Fruit fly (Drosophila melanogaster) whole organism, embryonic: ENCODE measurements around the gene Tpr2.
A peak's percentile ranks its signal among the peaks of the same experiment; 100 is the strongest.

Source experiments
- Aef1 ChIP-seq: fragments of 200-800 bp; sonication (Bioruptor generic); IDR thresholded peaks from 3 replicates; pipeline ENCODE4 v1.3.6; 2022; ENCODE audit warnings: missing biosample characterization, missing genetic modification characterization
- Asciz ChIP-seq: fragments of 200-800 bp; sonication (Bioruptor generic); optimal IDR thresholded peaks from 2 replicates; lab custom pipeline; 2017; ENCODE audit warnings: missing biosample characterization, mild to moderate bottlenecking, missing genetic modification characterization, missing genetic modification reagents
- B-H2 ChIP-seq: fragments of 200-800 bp; sonication (Bioruptor generic); optimal IDR thresholded peaks from 2 replicates; lab custom pipeline; 2018; ENCODE audit warnings: missing biosample characterization, mild to moderate bottlenecking, missing genetic modification characterization
- CG10321 ChIP-seq: fragments of 200-800 bp; sonication (Bioruptor generic); IDR thresholded peaks from 2 replicates; pipeline ENCODE4 v1.3.6; 2022; ENCODE audit warnings: missing biosample characterization, missing genetic modification characterization
- CG12071 ChIP-seq: fragments of 200-800 bp; sonication (Bioruptor generic); optimal IDR thresholded peaks from 3 replicates; lab custom pipeline; 2018; ENCODE audit warnings: missing biosample characterization, mild to moderate bottlenecking, missing genetic modification characterization
- CG12155 ChIP-seq: fragments of 200-800 bp; sonication (Bioruptor generic); optimal IDR thresholded peaks from 3 replicates; lab custom pipeline; 2016; ENCODE audit warnings: missing biosample characterization, missing genetic modification characterization
- CG13424 ChIP-seq: fragments of 200-800 bp; sonication (Bioruptor generic); optimal IDR thresholded peaks from 2 replicates; lab custom pipeline; 2019; ENCODE audit warnings: missing biosample characterization, mild to moderate bottlenecking, missing genetic modification characterization, moderate library complexity
- CG13894 ChIP-seq: fragments of 200-800 bp; sonication (Bioruptor generic); optimal IDR thresholded peaks from 3 replicates; lab custom pipeline; 2018; ENCODE audit warnings: missing biosample characterization, mild to moderate bottlenecking, missing genetic modification characterization, moderate library complexity
- CG14860 ChIP-seq: fragments of 200-800 bp; sonication (Bioruptor generic); IDR thresholded peaks from 3 replicates; pipeline ENCODE4 v1.3.6; 2022; ENCODE audit warnings: missing biosample characterization, missing genetic modification characterization; ENCODE audit not compliant: partially characterized antibody
- CG17568 ChIP-seq: fragments of 200-800 bp; sonication (Bioruptor generic); optimal IDR thresholded peaks from 2 replicates; lab custom pipeline; 2018; ENCODE audit warnings: missing biosample characterization, mild to moderate bottlenecking, missing genetic modification characterization, moderate library complexity
- CG30020 ChIP-seq: fragments of 200-800 bp; optimal IDR thresholded peaks from 2 replicates; lab custom pipeline; 2019; ENCODE audit warnings: missing biosample characterization, mild to moderate bottlenecking, missing genetic modification characterization, moderate library complexity
- CG30403 ChIP-seq: fragments of 200-800 bp; sonication (Bioruptor generic); optimal IDR thresholded peaks from 3 replicates; lab custom pipeline; 2016; ENCODE audit warnings: missing biosample characterization, missing genetic modification characterization
- CG31441 ChIP-seq: fragments of 200-800 bp; sonication (Bioruptor generic); IDR thresholded peaks from 2 replicates; pipeline ENCODE4 v1.3.6; 2022; ENCODE audit warnings: missing biosample characterization, missing genetic modification characterization
- CG4360 ChIP-seq: fragments of 200-800 bp; sonication (Bioruptor generic); IDR thresholded peaks from 2 replicates; pipeline ENCODE4 v1.3.6; 2022; ENCODE audit warnings: missing biosample characterization, missing genetic modification characterization
- CG4854 ChIP-seq: fragments of 200-800 bp; sonication (Bioruptor generic); optimal IDR thresholded peaks from 2 replicates; lab custom pipeline; 2016; ENCODE audit warnings: missing biosample characterization, missing genetic modification characterization, inconsistent platforms
- CG6854 ChIP-seq: fragments of 200-800 bp; sonication (Bioruptor generic); optimal IDR thresholded peaks from 3 replicates; lab custom pipeline; 2017; ENCODE audit warnings: missing biosample characterization, mild to moderate bottlenecking, missing genetic modification characterization
- CG7839 ChIP-seq: fragments of 200-800 bp; sonication (Bioruptor generic); optimal IDR thresholded peaks from 3 replicates; lab custom pipeline; 2018; ENCODE audit warnings: missing biosample characterization, mild to moderate bottlenecking, missing genetic modification characterization, moderate library complexity
- CG8359 ChIP-seq: fragments of 200-800 bp; sonication (Bioruptor generic); optimal IDR thresholded peaks from 2 replicates; lab custom pipeline; 2017; ENCODE audit warnings: missing biosample characterization, mild to moderate bottlenecking, missing genetic modification characterization, borderline replicate concordance
- CG9609 ChIP-seq: fragments of 200-800 bp; sonication (Bioruptor generic); optimal IDR thresholded peaks from 3 replicates; lab custom pipeline; 2016; ENCODE audit warnings: missing biosample characterization, missing genetic modification characterization
- Deaf1 ChIP-seq: fragments of 200-800 bp; optimal IDR thresholded peaks from 3 replicates; lab custom pipeline; 2019; ENCODE audit warnings: missing biosample characterization, mild to moderate bottlenecking, missing genetic modification characterization, moderate library complexity
- Drgx ChIP-seq: fragments of 200-800 bp; sonication (Bioruptor generic); IDR thresholded peaks from 2 replicates; pipeline ENCODE4 v1.3.6; 2022; ENCODE audit warnings: missing biosample characterization, missing genetic modification characterization
- H2.0 ChIP-seq: fragments of 200-800 bp; sonication (Bioruptor generic); IDR thresholded peaks from 2 replicates; pipeline ENCODE4 v1.3.6; 2022; ENCODE audit warnings: missing biosample characterization, missing genetic modification characterization
- Hand ChIP-seq: fragments of 200-800 bp; sonication (Bioruptor generic); optimal IDR thresholded peaks from 2 replicates; lab custom pipeline; 2017; ENCODE audit warnings: mild to moderate bottlenecking, missing biosample characterization, missing genetic modification reagents, missing genetic modification characterization
- Hr3 ChIP-seq: fragments of 200-800 bp; sonication (Bioruptor generic); optimal IDR thresholded peaks from 3 replicates; lab custom pipeline; 2016; ENCODE audit warnings: missing biosample characterization, missing genetic modification characterization
- Ptx1 ChIP-seq: fragments of 200-800 bp; sonication (Bioruptor generic); IDR thresholded peaks from 2 replicates; pipeline ENCODE4 v1.3.6; 2022; ENCODE audit warnings: missing biosample characterization, missing genetic modification characterization
- Sox102F ChIP-seq: fragments of 200-800 bp; sonication (Bioruptor generic); optimal IDR thresholded peaks from 2 replicates; lab custom pipeline; 2018; ENCODE audit warnings: missing biosample characterization, mild to moderate bottlenecking, missing genetic modification characterization, moderate library complexity
- Sry-β ChIP-seq: fragments of 200-800 bp; sonication (Bioruptor generic); optimal IDR thresholded peaks from 2 replicates; lab custom pipeline; 2018; ENCODE audit warnings: missing biosample characterization, mild to moderate bottlenecking, missing genetic modification characterization, moderate library complexity
- Vsx1 ChIP-seq: fragments of 200-800 bp; sonication (Bioruptor generic); optimal IDR thresholded peaks from 2 replicates; lab custom pipeline; 2017; ENCODE audit warnings: missing biosample characterization, mild to moderate bottlenecking, missing genetic modification characterization, missing genetic modification reagents
- chif ChIP-seq, 2 experiments: fragments of 200-800 bp; sonication (Bioruptor generic); optimal IDR thresholded peaks; 3 replicates each; lab custom pipeline; 2016; ENCODE audit warnings: missing biosample characterization in 2 of 2, missing genetic modification characterization in 2 of 2
- chinmo ChIP-seq: fragments of 200-800 bp; sonication (Bioruptor generic); IDR thresholded peaks from 4 replicates; pipeline ENCODE4 v1.3.6; 2022; ENCODE audit warnings: missing biosample characterization, missing genetic modification characterization; ENCODE audit not compliant: partially characterized antibody
- ems ChIP-seq: fragments of 200-800 bp; sonication (Bioruptor generic); optimal IDR thresholded peaks from 3 replicates; lab custom pipeline; 2016; ENCODE audit warnings: missing biosample characterization, missing genetic modification characterization
- exex ChIP-seq: fragments of 200-800 bp; sonication (Bioruptor generic); optimal IDR thresholded peaks from 4 replicates; lab custom pipeline; 2018; ENCODE audit warnings: missing biosample characterization, mild to moderate bottlenecking, missing genetic modification characterization, moderate library complexity
- fru ChIP-seq: fragments of >200 bp; optimal IDR thresholded peaks from 2 replicates; lab custom pipeline; 2017
- gcm2 ChIP-seq: fragments of 200-800 bp; sonication (Bioruptor generic); optimal IDR thresholded peaks from 2 replicates; lab custom pipeline; 2016; ENCODE audit warnings: missing biosample characterization, missing genetic modification characterization
- hth ChIP-seq: fragments of >200 bp; optimal IDR thresholded peaks from 2 replicates; lab custom pipeline; 2017; ENCODE audit warnings: inconsistent platforms
- mam ChIP-seq: fragments of 200-800 bp; sonication (Bioruptor generic); optimal IDR thresholded peaks from 3 replicates; lab custom pipeline; 2016; ENCODE audit warnings: missing biosample characterization, missing genetic modification characterization
- oc ChIP-seq: fragments of 200-800 bp; sonication (Bioruptor generic); optimal IDR thresholded peaks from 2 replicates; lab custom pipeline; 2018; ENCODE audit warnings: missing biosample characterization, mild to moderate bottlenecking, missing genetic modification characterization, moderate library complexity
- ranshi ChIP-seq: fragments of 200-800 bp; sonication (Bioruptor generic); IDR thresholded peaks from 2 replicates; pipeline ENCODE4 v1.3.6; 2022; ENCODE audit warnings: missing biosample characterization, missing genetic modification characterization
- ro ChIP-seq: fragments of 200-800 bp; sonication (Bioruptor generic); IDR thresholded peaks from 2 replicates; pipeline ENCODE4 v1.3.6; 2022; ENCODE audit warnings: missing biosample characterization, missing genetic modification characterization
- schlank ChIP-seq: fragments of 200-800 bp; sonication (Bioruptor generic); optimal IDR thresholded peaks from 2 replicates; lab custom pipeline; 2018; ENCODE audit warnings: missing biosample characterization, mild to moderate bottlenecking, missing genetic modification characterization
- scrt ChIP-seq: fragments of 200-800 bp; sonication (Bioruptor generic); optimal IDR thresholded peaks from 2 replicates; lab custom pipeline; 2018; ENCODE audit warnings: missing biosample characterization, mild to moderate bottlenecking, missing genetic modification characterization, moderate library complexity
- sim ChIP-seq: fragments of 200-800 bp; sonication (Bioruptor generic); IDR thresholded peaks from 2 replicates; pipeline ENCODE4 v1.3.6; 2022; ENCODE audit warnings: missing biosample characterization, missing genetic modification characterization
- sima ChIP-seq: fragments of 200-800 bp; sonication (Bioruptor generic); optimal IDR thresholded peaks from 2 replicates; lab custom pipeline; 2016; ENCODE audit warnings: missing biosample characterization, missing genetic modification characterization
- sisA ChIP-seq: fragments of 200-800 bp; sonication (Bioruptor generic); IDR thresholded peaks from 2 replicates; pipeline ENCODE4 v1.3.6; 2022; ENCODE audit warnings: missing biosample characterization, missing genetic modification characterization
- sob ChIP-seq: fragments of 200-800 bp; sonication (Bioruptor generic); IDR thresholded peaks from 2 replicates; pipeline ENCODE4 v1.3.6; 2022; ENCODE audit warnings: missing biosample characterization, missing genetic modification characterization
- stc ChIP-seq: fragments of 200-800 bp; sonication (Bioruptor generic); IDR thresholded peaks from 2 replicates; pipeline ENCODE4 v1.3.6; 2022; ENCODE audit warnings: missing biosample characterization, missing genetic modification characterization
- tap ChIP-seq: fragments of 200-800 bp; optimal IDR thresholded peaks from 3 replicates; lab custom pipeline; 2019; ENCODE audit warnings: missing biosample characterization, mild to moderate bottlenecking, missing genetic modification characterization, moderate library complexity
- tgo ChIP-seq: fragments of 200-800 bp; sonication (Bioruptor generic); IDR thresholded peaks from 3 replicates; pipeline ENCODE4 v1.3.6; 2022; ENCODE audit warnings: missing biosample characterization, missing genetic modification characterization
- ttk ChIP-seq: fragments of 200-800 bp; sonication (Bioruptor generic); IDR thresholded peaks from 2 replicates; pipeline ENCODE4 v2.1.2; 2022; ENCODE audit warnings: missing biosample characterization, missing genetic modification characterization
- zf30C ChIP-seq: fragments of 200-800 bp; sonication (Bioruptor generic); optimal IDR thresholded peaks from 3 replicates; lab custom pipeline; 2018; ENCODE audit warnings: missing biosample characterization, mild to moderate bottlenecking, missing genetic modification characterization

Gene Tpr2

DNA sequence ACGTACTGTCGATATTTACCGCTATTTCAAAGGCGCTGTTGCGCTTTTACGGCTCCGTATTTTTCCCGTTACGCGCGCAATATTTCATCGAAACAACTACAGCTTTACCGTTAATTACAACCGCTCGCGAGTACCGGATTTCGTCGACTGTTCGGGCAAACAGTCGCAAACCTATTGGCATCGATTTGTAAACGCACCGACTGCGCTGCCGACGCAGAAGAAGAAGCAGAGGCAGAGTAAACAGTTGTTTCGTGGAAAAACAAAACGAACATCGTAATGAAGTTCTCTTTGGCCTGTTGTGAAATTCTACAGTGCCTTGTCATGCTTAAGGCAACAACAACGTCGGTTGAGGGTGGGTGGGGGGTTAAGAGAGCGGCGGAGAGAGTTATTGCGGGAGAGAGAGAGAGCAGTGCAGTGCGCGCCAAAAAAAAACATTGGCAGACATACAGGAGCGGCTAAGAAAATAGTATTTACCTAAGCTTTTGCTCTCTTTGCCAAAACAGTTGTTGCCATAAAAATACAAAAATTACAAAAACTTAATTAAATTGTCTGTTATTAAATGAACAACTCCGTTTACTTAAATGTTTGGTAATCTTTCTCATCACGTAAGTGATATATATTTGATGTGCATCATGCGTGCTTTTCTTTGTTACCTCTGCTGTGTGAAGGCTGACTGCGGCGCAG lies 41.5 kb downstream of the Tpr2 start, which contains the start of gene CG5953 (continued):
- TF ChIP-seq exex (tag; lab: Kevin White, UChicago) (peak; percentile 77), zf30C (no peak), H2.0 (peak; percentile 96), chinmo (GFP tag; lab: Robert Waterston, UW) (peak; percentile 96), oc (tag; lab: Kevin White, UChicago) (peak; percentile 96), Hr3 (GFP tag; lab: Kevin White, UChicago) (peak; percentile 95), CG30020 (tag; lab: Kevin White, UChicago) (peak; percentile 71), CG14860 (GFP tag; lab: Robert Waterston, UW) (no peak), Sry-β (GFP tag; lab: Kevin White, UChicago) (peak; percentile 36), Vsx1 (GFP tag; lab: Kevin White, UChicago) (peak; percentile 90), sob (GFP tag; lab: Robert Waterston, UW) (peak; percentile 95), Deaf1 (tag; lab: Kevin White, UChicago) (peak; percentile 87), CG12155 (peak; percentile 93), tap (peak; percentile 95), schlank (tag; lab: Kevin White, UChicago) (peak; percentile 91), ro (peak; percentile 90), Hand (peak; percentile 97), CG17568 (GFP tag; lab: Kevin White, UChicago) (peak; percentile 96), CG4360 (GFP tag; lab: Robert Waterston, UW) (peak; percentile 93), CG7839 (tag; lab: Kevin White, UChicago) (peak; percentile 98), CG12071 (GFP tag; lab: Kevin White, UChicago) (peak; percentile 93), chif (GFP tag; optimal IDR thresholded peaks at IDR 0.05; lab: Kevin White, UChicago) (peak; percentile 93 to 95), Ptx1 (peak; percentile 98), sisA (GFP tag; lab: Robert Waterston, UW) (peak; percentile 97), gcm2 (GFP tag; lab: Kevin White, UChicago) (peak; percentile 90), CG8359 (GFP tag; lab: Kevin White, UChicago) (peak; percentile 92), CG13894 (peak; percentile 88), sima (peak; percentile 79), mam (GFP tag; lab: Kevin White, UChicago) (peak; percentile 94), stc (GFP tag; lab: Robert Waterston, UW) (peak; percentile 97), scrt (GFP tag; lab: Kevin White, UChicago) (peak; percentile 92), ranshi (GFP tag; lab: Robert Waterston, UW) (peak; percentile 96), CG31441 (GFP tag; lab: Robert Waterston, UW) (peak; percentile 93), B-H2 (GFP tag; lab: Kevin White, UChicago) (peak; percentile 81), sim (peak; percentile 87), CG9609 (peak; percentile 91), CG4854 (GFP tag; lab: Kevin White, UChicago) (peak; percentile 87), CG30403 (GFP tag; lab: Kevin White, UChicago) (peak; percentile 96), fru (lab: Kevin White, UChicago) (no peak), tgo (GFP tag; lab: Robert Waterston, UW) (peak; percentile 97), Sox102F (peak; percentile 98), Asciz (peak; percentile 96), ttk (peak; percentile 92), Aef1 (GFP tag; lab: Robert Waterston, UW) (peak; percentile 91), Drgx (GFP tag; lab: Robert Waterston, UW) (peak; percentile 98), CG13424 (tag; lab: Kevin White, UChicago) (peak; percentile 98), CG10321 (peak; percentile 77), ems (GFP tag; lab: Kevin White, UChicago) (peak; percentile 91), hth (lab: Kevin White, UChicago) (no peak), CG6854 (GFP tag; lab: Kevin White, UChicago) (peak; percentile 97)
